Fruit fly (Drosophila melanogaster): ENCODE results near the gene CG6765.
A peak's percentile ranks its signal among the peaks of the same experiment; 100 is the strongest.

dm6 chr3L:8524816-8525625, 12.5 kb downstream of the CG6765 start, which contains the start of the genes GstO1 and foi:
- TF ChIP-seq CG8478 (optimal IDR thresholded peaks at IDR 0.05) (no peak), CTCF (optimal IDR thresholded peaks at IDR 0.05) (peak in 1 of 2 experiments; percentile 31)
